Fruit fly (Drosophila melanogaster): ENCODE data around the gene Glut1.
"Not testable (repeated sequence)": the region's sequence is repeated elsewhere in the genome, so short reads cannot be mapped to it uniquely, and the experiment has no call there.

The Glut1 gene

dm6 chr3L:913682-914081, at the start of gene Glut1:
Glut1 (plus strand) TSS chr3L:914074.
- TF ChIP-seq Lpt (GFP tag; optimal IDR thresholded peaks at IDR 0.05) (no peak), lz (GFP tag; optimal IDR thresholded peaks at IDR 0.05) (no peak), Smox (GFP tag; optimal IDR thresholded peaks at IDR 0.05) (no peak), salr (GFP tag; optimal IDR thresholded peaks at IDR 0.05) (no peak), CG15336 (GFP tag; IDR thresholded peaks at IDR 0.05) (no peak), dsx (GFP tag; optimal IDR thresholded peaks at IDR 0.05; ENCODE audit: poor library complexity, severe bottlenecking) (no peak), CG34406 (GFP tag; optimal IDR thresholded peaks at IDR 0.05) (no peak), CG11902 (GFP tag; optimal IDR thresholded peaks at IDR 0.05) (no peak), Ets21C (GFP tag; optimal IDR thresholded peaks at IDR 0.05) (no peak), CG6163 (GFP tag; IDR thresholded peaks at IDR 0.05) (no peak), eg (GFP tag; IDR thresholded peaks at IDR 0.05) (no peak), Blimp-1 (GFP tag; optimal IDR thresholded peaks at IDR 0.05) (no peak), svp (GFP tag) (no peak), Sox102F (GFP tag; optimal IDR thresholded peaks at IDR 0.05) (no peak), CG32006 (GFP tag; optimal IDR thresholded peaks at IDR 0.05) (no peak), CG3919 (GFP tag; optimal IDR thresholded peaks at IDR 0.05) (no peak), fd59A (GFP tag; optimal IDR thresholded peaks at IDR 0.05) (no peak), CG6276 (GFP tag; optimal IDR thresholded peaks at IDR 0.05) (no peak), ss (GFP tag; optimal IDR thresholded peaks at IDR 0.05) (no peak), CG4318 (GFP tag; optimal IDR thresholded peaks at IDR 0.05) (no peak)

dm6 chr3L:865096-865495, 48.8 kb upstream of the Glut1 start, which contains the start of gene CG12502:
CG12502 (plus strand) TSS chr3L:865396.
- TF ChIP-seq dac (GFP tag; optimal IDR thresholded peaks at IDR 0.05); spab (GFP tag; optimal IDR thresholded peaks at IDR 0.05); CG3032 (tag; optimal IDR thresholded peaks at IDR 0.05): not testable (repeated sequence)

- TF ChIP-seq CG11902 (GFP tag; optimal IDR thresholded peaks at IDR 0.05) (no peak), achi (GFP tag; optimal IDR thresholded peaks at IDR 0.05) (no peak), CG6792 (GFP tag; optimal IDR thresholded peaks at IDR 0.05) (no peak), CG4318 (GFP tag; optimal IDR thresholded peaks at IDR 0.05) (no peak), Blimp-1 (GFP tag; optimal IDR thresholded peaks at IDR 0.05) (no peak)
Observed at dm6 chr3L:868800-869199, 45.1 kb upstream of the Glut1 start.

dm6 chr3L:871713-872112, 42.2 kb upstream of the Glut1 start, which contains the start of gene Usp10:
Usp10 (plus strand) TSS chr3L:871899.
- peak; percentile 35 for TF ChIP-seq Sox14 (GFP tag; optimal IDR thresholded peaks at IDR 0.05)
- peak; percentile 39 for TF ChIP-seq Eip78C (GFP tag)
- TF ChIP-seq net (GFP tag; optimal IDR thresholded peaks at IDR 0.05) = no peak
- no peak for TF ChIP-seq CG6276 (GFP tag; optimal IDR thresholded peaks at IDR 0.05)
- no peak for TF ChIP-seq Ets96B (tag; optimal IDR thresholded peaks at IDR 0.05)
- no peak for TF ChIP-seq CG11762 (GFP tag; optimal IDR thresholded peaks at IDR 0.05; ENCODE audit: insufficient read depth)
- TF ChIP-seq ss (GFP tag; optimal IDR thresholded peaks at IDR 0.05) = no peak
- TF ChIP-seq fd85E (GFP tag; optimal IDR thresholded peaks at IDR 0.05) = no peak
- peak; percentile 84 for TF ChIP-seq svp (GFP tag)

- TF ChIP-seq CG7368 (GFP tag; optimal IDR thresholded peaks at IDR 0.05) (peak; percentile 41), CG11762 (GFP tag; optimal IDR thresholded peaks at IDR 0.05; ENCODE audit: insufficient read depth) (peak; percentile 30), net (GFP tag; optimal IDR thresholded peaks at IDR 0.05) (peak; percentile 30), CG8319 (GFP tag; optimal IDR thresholded peaks at IDR 0.05) (peak; percentile 34), CG6808 (GFP tag; optimal IDR thresholded peaks at IDR 0.05) (no peak), CG9139 (GFP tag; optimal IDR thresholded peaks at IDR 0.05) (no peak), CG31627 (GFP tag; optimal IDR thresholded peaks at IDR 0.05) (peak; percentile 61), fd85E (GFP tag; optimal IDR thresholded peaks at IDR 0.05) (no peak), CG6792 (GFP tag; optimal IDR thresholded peaks at IDR 0.05) (peak; percentile 19), fkh (GFP tag; optimal IDR thresholded peaks at IDR 0.05) (peak; percentile 60), fd59A (GFP tag; optimal IDR thresholded peaks at IDR 0.05) (no peak), dac (GFP tag; optimal IDR thresholded peaks at IDR 0.05) (peak; percentile 12), vri (GFP tag; optimal IDR thresholded peaks at IDR 0.05) (peak; percentile 22), Sox102F (GFP tag; optimal IDR thresholded peaks at IDR 0.05) (peak; percentile 26), achi (GFP tag; optimal IDR thresholded peaks at IDR 0.05) (peak; percentile 67), CG3032 (tag; optimal IDR thresholded peaks at IDR 0.05) (peak; percentile 5), dsx (GFP tag; optimal IDR thresholded peaks at IDR 0.05; ENCODE audit: poor library complexity, severe bottlenecking) (no peak), svp (GFP tag) (peak; percentile 90), CG6854 (GFP tag; optimal IDR thresholded peaks at IDR 0.05) (no peak), Lpt (GFP tag; optimal IDR thresholded peaks at IDR 0.05) (no peak), OdsH (GFP tag; optimal IDR thresholded peaks at IDR 0.05) (peak; percentile 59), CG4318 (GFP tag; optimal IDR thresholded peaks at IDR 0.05) (no peak), CG8119 (GFP tag; IDR thresholded peaks at IDR 0.05) (no peak; the same call in 2 of the 3 replicates), ss (GFP tag; optimal IDR thresholded peaks at IDR 0.05) (peak in 1 of 2 experiments; percentile 37)
Observed at dm6 chr3L:872389-872972, 41.4 kb upstream of the Glut1 start.

All from whole organism, prepupa.